Fruit fly (Drosophila melanogaster): ENCODE measurements around the gene CG31710.

The CG31710 gene

DNA sequence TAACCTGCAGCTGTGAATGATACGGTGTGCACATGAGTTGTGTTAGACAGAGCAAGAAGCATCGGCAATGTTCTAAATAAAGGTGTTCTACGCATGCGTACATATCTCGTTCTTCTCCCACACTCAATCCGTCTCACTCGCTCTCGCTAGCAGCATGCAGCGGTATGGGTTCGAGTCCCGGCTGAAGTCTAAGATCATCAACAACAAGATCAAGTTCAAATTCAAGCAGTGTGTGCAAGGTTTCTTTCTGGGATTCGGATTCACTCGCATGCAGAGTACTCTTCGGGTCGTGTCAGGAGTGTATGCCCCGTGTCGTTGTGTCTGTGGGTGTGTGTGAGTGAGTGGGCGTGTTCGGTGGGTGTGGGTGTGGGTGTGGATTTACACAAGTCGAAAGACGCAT, 25.5 kb upstream of the CG31710 start:
- no peak for TF ChIP-seq h (optimal IDR thresholded peaks at IDR 0.05)
- no peak for TF ChIP-seq insv (optimal IDR thresholded peaks at IDR 0.05)
- TF ChIP-seq psq (optimal IDR thresholded peaks at IDR 0.05): no peak
- no peak for TF ChIP-seq Myc (optimal IDR thresholded peaks at IDR 0.05)
- TF ChIP-seq ttk (optimal IDR thresholded peaks at IDR 0.05): no peak
- no peak for TF ChIP-seq Sin3A (optimal IDR thresholded peaks at IDR 0.05)

DNA sequence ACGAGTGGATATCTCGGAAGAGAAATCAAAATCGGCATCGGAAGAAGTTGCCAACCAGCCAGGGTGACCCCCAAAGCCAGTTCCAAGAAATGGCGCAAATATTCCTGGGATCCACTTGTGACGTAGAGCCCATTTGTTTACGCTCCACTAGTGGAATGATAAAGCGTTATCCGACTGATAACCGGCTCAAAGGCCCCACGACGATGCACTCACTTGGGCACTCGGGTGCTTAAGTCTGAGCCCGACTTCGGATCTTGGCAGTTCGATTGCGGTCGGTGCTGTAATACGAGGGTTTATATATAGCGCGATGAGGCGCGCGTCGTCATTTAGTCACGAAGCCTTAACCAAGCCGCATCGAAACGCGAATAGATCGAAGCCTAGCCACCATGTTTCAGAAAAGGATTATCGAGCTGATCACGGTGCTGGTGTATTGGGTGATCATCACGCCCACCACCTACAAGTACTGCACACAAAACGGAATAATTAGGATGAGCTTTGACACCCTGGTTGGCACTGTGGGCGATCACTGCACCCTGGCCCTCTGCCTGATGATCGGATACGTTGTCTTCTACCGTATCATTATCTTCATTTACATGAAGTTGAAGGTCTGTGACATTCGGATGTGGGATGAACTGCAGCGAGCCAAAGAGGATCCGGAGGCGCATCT, 24.0 kb upstream of the CG31710 start, which contains the start of gene CG13116:
Gene CG13116, plus strand, starts transcription at position 323 of the 667 bp plus-strand sequence.
- no peak for TF ChIP-seq insv (optimal IDR thresholded peaks at IDR 0.05)
- TF ChIP-seq Myc (optimal IDR thresholded peaks at IDR 0.05): no peak
- no peak for TF ChIP-seq Sin3A (optimal IDR thresholded peaks at IDR 0.05)

DNA sequence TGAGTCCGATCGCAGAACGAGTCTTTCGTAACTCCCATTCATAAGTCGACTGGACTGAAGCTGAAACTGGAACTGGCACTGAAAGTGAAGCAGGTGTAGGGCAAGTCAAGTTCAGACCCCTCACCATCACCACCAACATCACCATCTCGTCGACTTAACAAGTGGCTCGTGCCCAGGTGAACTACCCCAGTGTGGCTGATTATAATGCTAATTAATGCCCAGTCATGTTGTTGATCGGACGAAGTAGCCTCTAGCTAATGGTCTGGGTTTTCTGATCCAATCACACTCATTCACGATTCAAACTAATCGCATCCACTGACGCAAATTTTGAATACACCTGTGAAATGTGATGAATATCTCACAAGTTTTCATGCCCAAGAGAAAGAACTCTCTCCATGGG, 23.0 kb upstream of the CG31710 start:
- TF ChIP-seq insv (optimal IDR thresholded peaks at IDR 0.05) (no peak), h (optimal IDR thresholded peaks at IDR 0.05) (no peak), psq (optimal IDR thresholded peaks at IDR 0.05) (no peak), ttk (optimal IDR thresholded peaks at IDR 0.05) (no peak), Myc (optimal IDR thresholded peaks at IDR 0.05) (no peak)

DNA sequence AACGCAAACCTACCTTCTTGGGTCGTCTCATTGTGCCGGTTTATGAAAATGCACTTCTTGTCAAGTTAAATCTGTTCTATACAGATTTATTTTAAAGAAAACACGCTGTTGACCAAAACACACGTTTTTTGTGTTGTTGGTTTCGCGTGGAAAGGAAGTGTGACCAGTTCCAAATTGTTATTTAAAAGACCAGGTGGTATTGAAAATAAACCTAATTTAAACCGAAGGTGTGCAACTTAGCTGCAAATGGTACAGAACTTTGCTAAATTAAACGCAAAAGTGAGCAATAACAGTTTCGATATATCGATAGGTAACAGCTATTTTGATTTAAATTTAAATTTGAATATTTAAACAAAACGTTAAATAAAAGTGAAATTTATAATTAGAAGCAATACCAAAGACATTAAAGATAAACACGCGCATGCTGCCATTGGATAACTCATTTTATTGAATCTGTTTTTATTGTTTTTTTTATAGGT, 5.4 kb upstream of the CG31710 start, which contains the start of gene CG4364:
Gene CG4364, minus strand, starts transcription at position 165 of the 479 bp plus-strand sequence.
- TF ChIP-seq Myc (optimal IDR thresholded peaks at IDR 0.05): no peak
- TF ChIP-seq Sin3A (optimal IDR thresholded peaks at IDR 0.05): no peak
- TF ChIP-seq ttk (optimal IDR thresholded peaks at IDR 0.05): no peak
- TF ChIP-seq insv (optimal IDR thresholded peaks at IDR 0.05): no peak
- no peak for TF ChIP-seq psq (optimal IDR thresholded peaks at IDR 0.05)
- TF ChIP-seq h (optimal IDR thresholded peaks at IDR 0.05): no peak

DNA sequence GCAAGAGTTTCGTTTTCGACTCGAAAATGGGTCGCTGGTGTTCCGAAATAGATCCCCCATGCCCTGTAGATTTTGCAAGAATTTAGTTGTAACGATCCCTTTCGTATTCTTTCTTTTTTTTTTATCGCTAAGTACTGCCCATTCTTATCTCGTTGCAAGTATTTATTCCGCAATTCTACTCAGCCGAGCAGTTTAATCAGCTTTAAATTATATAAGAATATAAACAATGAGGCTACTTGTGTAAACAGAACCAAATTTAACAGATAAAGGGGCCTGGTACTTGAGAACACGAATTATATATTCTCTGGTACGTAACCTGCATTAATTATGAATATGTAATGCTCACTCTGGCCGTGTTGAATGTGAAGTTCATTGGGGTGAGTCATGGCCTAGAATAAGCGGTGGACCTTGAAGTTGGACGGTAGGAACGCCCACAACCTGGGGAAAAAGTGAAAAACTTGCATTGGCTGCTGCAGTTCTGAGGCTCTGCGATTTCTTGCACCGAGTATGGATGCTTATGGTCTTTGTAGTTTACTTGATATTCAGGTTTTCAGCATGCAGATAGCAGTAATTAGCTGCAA, 1.9 kb upstream of the CG31710 start:
- TF ChIP-seq Sin3A (optimal IDR thresholded peaks at IDR 0.05): no peak
- no peak for TF ChIP-seq insv (optimal IDR thresholded peaks at IDR 0.05)
- no peak for TF ChIP-seq Myc (optimal IDR thresholded peaks at IDR 0.05)
- no peak for TF ChIP-seq ttk (optimal IDR thresholded peaks at IDR 0.05)
- no peak for TF ChIP-seq h (optimal IDR thresholded peaks at IDR 0.05)
- no peak for TF ChIP-seq psq (optimal IDR thresholded peaks at IDR 0.05)

DNA sequence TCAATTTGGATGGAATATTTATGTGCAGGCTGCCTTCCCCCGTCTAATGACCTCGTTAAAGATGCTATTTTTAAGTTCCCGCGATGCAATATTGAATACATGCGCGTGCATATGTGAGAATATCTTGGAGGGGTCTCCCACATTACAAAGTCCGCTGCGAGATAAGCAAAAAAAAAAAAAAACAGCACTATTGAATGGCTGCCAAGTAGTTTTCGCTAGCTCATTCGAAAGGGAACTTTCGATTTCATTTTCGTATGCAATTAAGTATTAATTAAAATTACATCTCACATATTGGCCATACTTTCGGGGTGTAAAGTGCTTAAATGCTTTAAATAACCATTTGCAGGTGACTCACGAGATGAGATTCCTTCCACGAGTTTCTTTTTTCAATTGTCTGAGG, 1.3 kb upstream of the CG31710 start:
- no peak for TF ChIP-seq psq (optimal IDR thresholded peaks at IDR 0.05)
- no peak for TF ChIP-seq Sin3A (optimal IDR thresholded peaks at IDR 0.05)
- TF ChIP-seq ttk (optimal IDR thresholded peaks at IDR 0.05): no peak
- no peak for TF ChIP-seq h (optimal IDR thresholded peaks at IDR 0.05)
- no peak for TF ChIP-seq insv (optimal IDR thresholded peaks at IDR 0.05)
- TF ChIP-seq Myc (optimal IDR thresholded peaks at IDR 0.05): no peak

DNA sequence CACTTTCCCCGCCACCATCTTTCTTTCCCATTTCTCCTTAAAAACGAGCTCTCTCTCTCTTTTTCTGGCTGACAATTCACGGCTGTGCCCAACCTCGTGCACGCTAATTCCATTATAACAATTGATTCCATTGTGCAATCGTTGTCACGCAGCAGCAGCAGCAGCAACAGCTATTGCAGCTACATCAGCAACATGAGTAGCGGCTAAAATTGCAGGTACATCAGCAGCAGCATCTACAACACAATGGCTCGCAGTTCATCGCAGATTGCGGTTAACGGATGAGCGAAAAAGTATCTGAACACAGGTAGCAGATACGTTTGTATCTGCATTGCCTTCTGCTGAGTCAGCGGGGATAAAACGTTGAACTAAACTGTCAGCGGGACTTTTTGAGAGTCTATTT, 463 bp downstream of the CG31710 start:
- no peak for TF ChIP-seq Myc (optimal IDR thresholded peaks at IDR 0.05)

DNA sequence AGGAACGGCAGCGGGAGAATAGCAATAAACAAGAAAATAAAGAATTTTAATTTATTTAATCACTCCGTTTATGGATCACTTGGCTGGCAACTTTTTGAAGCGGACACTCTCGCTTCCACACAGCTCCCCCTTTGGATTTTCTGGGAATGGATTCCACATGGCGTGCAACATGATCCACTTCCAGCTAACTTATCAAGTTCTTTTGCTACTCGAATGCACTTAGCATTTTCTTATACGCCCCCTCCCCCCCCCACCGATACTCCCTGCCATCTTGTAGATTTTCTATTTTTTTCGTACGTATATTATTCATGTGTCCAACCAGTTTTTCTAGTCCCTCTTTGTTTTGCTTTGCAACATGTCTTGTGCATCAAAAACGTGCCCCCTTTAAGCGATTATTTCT, 1.4 kb downstream of the CG31710 start:
- TF ChIP-seq Myc (optimal IDR thresholded peaks at IDR 0.05) (no peak), h (optimal IDR thresholded peaks at IDR 0.05) (no peak), psq (optimal IDR thresholded peaks at IDR 0.05) (no peak), insv (optimal IDR thresholded peaks at IDR 0.05) (no peak), Sin3A (optimal IDR thresholded peaks at IDR 0.05) (no peak)

DNA sequence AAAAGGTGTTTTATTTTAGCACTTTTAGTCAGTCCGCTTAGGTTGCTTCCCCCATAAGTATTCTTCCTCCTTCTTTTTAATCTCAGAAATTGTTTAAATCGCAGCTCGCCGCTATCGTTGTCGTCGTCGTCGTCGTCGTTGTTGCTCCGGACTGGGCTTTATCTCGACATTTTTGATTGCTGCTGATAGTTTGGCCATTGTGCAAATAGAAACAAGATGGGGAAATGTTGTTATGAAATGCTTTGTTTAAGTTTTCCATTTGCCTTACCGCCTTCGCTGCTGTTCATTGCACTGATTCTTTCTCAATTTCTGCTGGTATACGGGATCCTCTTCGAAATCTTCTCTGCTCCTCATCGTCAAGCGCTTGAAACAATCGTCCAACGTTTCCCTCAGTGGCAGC, 2.8 kb downstream of the CG31710 start:
- TF ChIP-seq Sin3A (optimal IDR thresholded peaks at IDR 0.05): no peak
- no peak for TF ChIP-seq h (optimal IDR thresholded peaks at IDR 0.05)
- TF ChIP-seq ttk (optimal IDR thresholded peaks at IDR 0.05): no peak
- TF ChIP-seq Myc (optimal IDR thresholded peaks at IDR 0.05): no peak
- TF ChIP-seq psq (optimal IDR thresholded peaks at IDR 0.05): no peak
- TF ChIP-seq insv (optimal IDR thresholded peaks at IDR 0.05): no peak

DNA sequence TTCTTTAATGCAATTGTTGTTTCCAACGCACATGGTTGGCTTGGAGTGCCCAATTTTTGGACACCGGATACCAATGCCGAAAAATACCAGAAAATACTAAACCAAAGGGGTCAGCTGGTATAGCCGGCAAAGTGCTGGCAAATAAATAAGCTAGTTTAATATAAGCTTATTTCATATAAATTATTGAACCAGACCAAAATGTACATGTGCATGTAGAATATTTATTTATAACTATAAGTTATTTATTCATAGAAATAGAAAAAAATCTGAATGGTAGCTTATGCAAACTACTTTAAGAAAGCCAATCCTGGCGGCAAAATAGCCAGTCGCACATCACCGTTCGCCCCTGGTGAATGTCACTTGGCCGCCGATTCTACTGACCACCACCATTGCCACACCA, 5.3 kb downstream of the CG31710 start, which contains the start of gene pelo:
Gene pelo, plus strand, starts transcription at position 357 of the 400 bp plus-strand sequence.
- TF ChIP-seq h (optimal IDR thresholded peaks at IDR 0.05) (no peak), Myc (optimal IDR thresholded peaks at IDR 0.05) (no peak), ttk (optimal IDR thresholded peaks at IDR 0.05) (no peak), insv (optimal IDR thresholded peaks at IDR 0.05) (no peak), psq (optimal IDR thresholded peaks at IDR 0.05) (no peak), Sin3A (optimal IDR thresholded peaks at IDR 0.05) (no peak)

DNA sequence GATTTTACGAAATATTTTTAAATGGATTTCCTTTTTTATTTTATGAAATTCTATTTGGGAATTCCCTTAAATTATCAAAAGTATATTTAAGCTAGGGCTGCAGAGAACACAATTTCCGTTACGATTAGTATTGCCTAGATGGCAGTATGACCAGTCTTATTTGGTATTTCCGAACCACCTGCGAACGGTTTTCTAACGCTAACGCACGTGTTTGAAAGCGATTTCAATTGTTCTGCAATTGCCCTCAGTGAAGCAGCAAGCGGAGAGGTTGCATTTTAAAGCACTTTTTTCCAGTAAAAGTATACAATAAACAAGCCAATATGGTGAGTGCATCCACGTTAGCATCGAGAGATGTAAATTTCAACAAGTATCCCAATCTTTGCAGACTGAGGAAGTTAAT, 6.1 kb downstream of the CG31710 start, which contains the start of gene hoip:
Gene hoip, plus strand, starts transcription at position 177 of the 400 bp plus-strand sequence.
- TF ChIP-seq h (optimal IDR thresholded peaks at IDR 0.05) (no peak), Myc (optimal IDR thresholded peaks at IDR 0.05) (no peak), insv (optimal IDR thresholded peaks at IDR 0.05) (no peak), psq (optimal IDR thresholded peaks at IDR 0.05) (no peak), Sin3A (optimal IDR thresholded peaks at IDR 0.05) (no peak), ttk (optimal IDR thresholded peaks at IDR 0.05) (no peak)

DNA sequence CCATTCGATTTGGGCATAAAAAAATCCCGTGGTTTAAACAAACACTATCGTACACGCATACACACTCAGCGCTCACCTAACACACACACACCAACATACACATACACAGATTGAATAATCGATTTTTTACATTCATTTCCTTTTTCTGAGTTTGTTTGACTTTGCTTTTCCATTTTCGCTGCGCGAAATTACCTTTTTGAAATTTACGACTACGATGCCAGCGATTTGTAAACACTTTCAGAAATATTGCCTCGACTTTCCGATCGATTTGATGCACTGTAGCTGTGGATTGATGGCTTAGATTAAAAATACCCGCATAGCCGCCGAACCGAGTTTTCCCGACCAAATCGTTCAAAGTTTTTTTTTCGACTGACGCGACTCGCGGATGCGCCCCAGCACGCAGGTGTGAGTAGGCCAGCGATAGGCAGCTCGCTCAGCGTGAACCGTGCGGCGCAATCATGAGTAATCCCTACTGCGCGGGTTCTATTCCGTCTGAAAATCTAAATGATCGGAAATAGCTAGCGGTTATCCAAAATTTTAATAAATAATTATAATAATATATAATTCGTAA, 6.7 kb downstream of the CG31710 start, which contains the start of gene Pka-C1:
Gene Pka-C1, minus strand, starts transcription at position 375 of the 571 bp plus-strand sequence.
- TF ChIP-seq ttk (optimal IDR thresholded peaks at IDR 0.05): no peak
- no peak for TF ChIP-seq Sin3A (optimal IDR thresholded peaks at IDR 0.05)
- TF ChIP-seq h (optimal IDR thresholded peaks at IDR 0.05): no peak
- TF ChIP-seq Myc (optimal IDR thresholded peaks at IDR 0.05): no peak
- TF ChIP-seq insv (optimal IDR thresholded peaks at IDR 0.05): no peak
- no peak for TF ChIP-seq psq (optimal IDR thresholded peaks at IDR 0.05)

Data from Kc167 (cell line).